Worm (Caenorhabditis elegans) whole organism, early embryonic: Measurements from ENCODE around the gene msp-142.
"Not testable (repeated sequence)": the region's sequence is repeated elsewhere in the genome, so short reads cannot be mapped to it uniquely, and the experiment has no call there.

Experiments
- B0310.2 ChIP-seq: sonication (generic microtip); optimal IDR thresholded peaks from 2 replicates; lab custom pipeline; 2016; ENCODE audit warnings: mild to moderate bottlenecking, missing genetic modification characterization, missing compliant biosample characterization
- F13C5.2 ChIP-seq: sonication (generic microtip); optimal IDR thresholded peaks from 2 replicates; lab custom pipeline; 2017; ENCODE audit warnings: mild to moderate bottlenecking, missing genetic modification characterization, inconsistent platforms, missing compliant biosample characterization
- aly-1 ChIP-seq: sonication (generic microtip); optimal IDR thresholded peaks from 2 replicates; lab custom pipeline; 2016; ENCODE audit warnings: missing genetic modification characterization, missing compliant biosample characterization
- ama-1 ChIP-seq: fragments of 150-350 bp; optimal IDR thresholded peaks from 2 replicates; lab custom pipeline; 2014
- ceh-13 ChIP-seq: fragments of 200-800 bp; sonication (Bioruptor generic); optimal IDR thresholded peaks from 2 replicates; lab custom pipeline; 2018; ENCODE audit warnings: mild to moderate bottlenecking, missing genetic modification characterization, missing compliant biosample characterization
- ceh-36 ChIP-seq: sonication (generic microtip); optimal IDR thresholded peaks from 2 replicates; lab custom pipeline; 2016; ENCODE audit warnings: missing genetic modification characterization, inconsistent platforms, missing compliant biosample characterization
- ets-7 ChIP-seq: sonication (generic microtip); optimal IDR thresholded peaks from 2 replicates; lab custom pipeline; 2016; ENCODE audit warnings: missing genotype, missing genetic modification characterization, missing compliant biosample characterization
- flt-1 ChIP-seq: fragments of 200-800 bp; sonication (Bioruptor generic); IDR thresholded peaks from 2 replicates; pipeline ENCODE4 v1.3.6; 2022; ENCODE audit warnings: missing genetic modification characterization, missing compliant biosample characterization
- hmbx-1 ChIP-seq: sonication (generic microtip); optimal IDR thresholded peaks from 2 replicates; lab custom pipeline; 2016; ENCODE audit warnings: mild to moderate bottlenecking, missing genetic modification characterization, missing compliant biosample characterization
- hmg-4 ChIP-seq: fragments of 200-800 bp; sonication (Bioruptor generic); optimal IDR thresholded peaks from 2 replicates; lab custom pipeline; 2018; ENCODE audit warnings: mild to moderate bottlenecking, missing genetic modification characterization, missing compliant biosample characterization
- hnd-1 ChIP-seq: sonication (generic microtip); optimal IDR thresholded peaks from 2 replicates; lab custom pipeline; 2016; ENCODE audit warnings: missing genetic modification characterization, missing compliant biosample characterization
- pes-1 ChIP-seq: fragments of 200-800 bp; sonication (Bioruptor generic); IDR thresholded peaks from 2 replicates; pipeline ENCODE4 v1.3.6; 2022; ENCODE audit warnings: missing genetic modification reagents, missing genetic modification characterization, missing compliant biosample characterization
- scrt-1 ChIP-seq: fragments of 200-800 bp; sonication (Bioruptor generic); IDR thresholded peaks from 2 replicates; pipeline ENCODE4 v1.3.6; 2022; ENCODE audit warnings: missing genetic modification characterization, missing compliant biosample characterization
- sea-1 ChIP-seq: fragments of 200-800 bp; sonication (Bioruptor generic); conservative IDR thresholded peaks from 2 replicates; pipeline ENCODE4 v1.3.6; 2022; ENCODE audit warnings: missing genetic modification characterization, missing compliant biosample characterization
- tbx-11 ChIP-seq: fragments of 200-800 bp; sonication (Bioruptor generic); IDR thresholded peaks from 2 replicates; pipeline ENCODE4 v1.3.6; 2022; ENCODE audit warnings: missing genetic modification characterization, missing compliant biosample characterization
- tbx-37 ChIP-seq: fragments of 200-800 bp; sonication (Bioruptor generic); conservative IDR thresholded peaks from 2 replicates; pipeline ENCODE4 v1.3.6; 2022; ENCODE audit warnings: missing genetic modification reagents, missing genetic modification characterization, missing compliant biosample characterization
- tra-4 ChIP-seq: sonication (generic microtip); optimal IDR thresholded peaks from 2 replicates; lab custom pipeline; 2017; ENCODE audit warnings: missing genetic modification characterization, missing compliant biosample characterization

Gene msp-142

DNA sequence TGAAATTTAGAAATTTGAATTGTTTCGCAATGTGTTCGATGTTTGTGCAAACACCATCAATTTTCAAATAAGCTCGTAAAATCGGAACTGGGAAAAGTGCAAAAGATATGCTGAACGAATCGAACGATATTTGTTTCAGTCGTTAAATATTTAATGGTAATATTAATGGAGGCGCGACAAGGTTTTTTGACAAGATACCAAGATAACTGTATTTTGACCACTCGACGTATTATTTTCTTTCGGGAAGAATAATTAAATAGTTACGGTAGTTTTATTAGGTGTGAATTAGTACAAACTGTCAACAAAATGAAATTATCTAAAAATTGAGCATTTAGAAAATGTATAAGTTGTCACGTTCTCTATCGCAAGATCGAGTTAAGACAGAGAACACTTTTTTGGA, 6.6 kb downstream of the msp-142 start:
- TF ChIP-seq hmbx-1 (no peak), flt-1 (GFP tag; lab: Robert Waterston, UW) (no peak), ama-1 (lab: Kevin White, UChicago) (no peak), F13C5.2 (no peak), sea-1 (GFP tag; lab: Robert Waterston, UW) (no peak), B0310.2 (tag; lab: Kevin White, UChicago) (no peak), tbx-37 (GFP tag; lab: Robert Waterston, UW) (no peak), ceh-13 (no peak), scrt-1 (GFP tag; lab: Robert Waterston, UW) (no peak)

DNA sequence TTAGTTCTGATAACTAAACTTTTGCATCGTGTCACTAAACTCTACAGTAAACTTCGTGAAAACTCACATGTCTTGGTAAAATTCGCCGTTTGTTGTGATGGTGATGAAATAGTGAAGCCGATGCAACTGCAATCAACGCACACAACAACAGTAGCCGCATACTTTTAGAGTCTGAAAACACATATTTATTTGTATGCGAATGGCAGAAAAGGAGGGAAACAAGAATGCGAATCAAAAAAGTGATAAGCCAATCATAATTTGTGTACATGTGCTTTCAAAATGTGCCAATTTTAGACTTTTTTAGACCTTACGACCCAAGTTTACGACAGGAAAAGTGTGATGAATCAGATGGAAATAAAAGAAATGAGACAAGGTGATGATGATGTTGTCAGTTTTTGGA, 7.6 kb downstream of the msp-142 start, which contains the start of gene K05F1.10:
K05F1.10 (minus strand) TSS at position 171 of the 400 bp plus-strand sequence.
- no peak for TF ChIP-seq scrt-1 (GFP tag; lab: Robert Waterston, UW)

DNA sequence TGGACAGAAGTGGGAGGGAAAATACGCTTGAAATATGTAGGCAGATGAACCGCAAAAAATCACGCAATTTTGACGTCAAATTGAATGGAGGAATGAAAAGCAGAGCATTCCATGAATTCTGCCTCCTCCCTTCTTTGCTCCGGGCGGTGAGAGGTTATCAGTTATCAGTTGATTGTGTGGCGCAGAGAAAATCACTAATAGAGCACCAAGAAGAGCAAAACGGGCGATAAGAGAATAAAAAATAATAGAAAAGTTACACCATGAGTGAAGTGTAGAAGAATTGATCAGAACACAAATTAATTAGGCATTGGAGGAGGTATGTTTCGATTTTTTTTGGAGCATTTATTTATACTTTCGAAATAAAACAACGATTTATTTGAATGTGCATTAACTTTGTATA, 8.8 kb downstream of the msp-142 start:
- TF ChIP-seq hmbx-1, result no peak
- no peak for TF ChIP-seq ama-1 (lab: Kevin White, UChicago)
- TF ChIP-seq sea-1 (GFP tag; lab: Robert Waterston, UW), result no peak
- TF ChIP-seq aly-1 (tag; lab: Kevin White, UChicago), result no peak
- no peak for TF ChIP-seq ceh-13
- no peak for TF ChIP-seq tra-4 (tag; lab: Kevin White, UChicago)
- TF ChIP-seq flt-1 (GFP tag; lab: Robert Waterston, UW), result no peak
- no peak for TF ChIP-seq scrt-1 (GFP tag; lab: Robert Waterston, UW)
- no peak for TF ChIP-seq ets-7 (tag; lab: Kevin White, UChicago)
- TF ChIP-seq B0310.2 (tag; lab: Kevin White, UChicago), result no peak

DNA sequence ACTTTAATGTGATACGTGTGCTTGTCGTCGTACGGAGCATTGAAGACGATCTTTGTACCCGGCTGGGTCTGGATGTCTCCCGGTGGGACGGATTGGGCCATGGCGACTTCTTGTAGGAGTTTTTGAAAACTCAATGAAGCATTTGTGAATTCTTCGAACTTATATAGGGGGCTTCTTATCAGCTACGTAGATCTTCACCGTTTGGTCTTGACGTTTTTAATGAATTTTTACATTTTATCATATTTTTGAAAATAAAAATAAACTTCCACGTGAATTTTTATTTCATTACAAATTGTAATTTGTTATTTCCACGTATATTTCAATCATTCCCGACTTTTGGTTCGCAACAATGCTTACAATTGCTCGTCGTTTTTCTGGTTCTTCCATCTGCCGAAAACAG, 12.5 kb downstream of the msp-142 start, which contains the start of the genes msp-64 and ZK1248.5:
msp-64 (minus strand) TSS at position 101 of the 400 bp plus-strand sequence.
ZK1248.5 (plus strand) TSS at position 285 of the 400 bp plus-strand sequence.
- TF ChIP-seq aly-1 (tag; lab: Kevin White, UChicago), result no peak
- no peak for TF ChIP-seq sea-1 (GFP tag; lab: Robert Waterston, UW)
- no peak for TF ChIP-seq pes-1 (GFP tag; lab: Robert Waterston, UW)
- no peak for TF ChIP-seq F13C5.2
- no peak for TF ChIP-seq hmbx-1
- no peak for TF ChIP-seq hnd-1 (tag; lab: Kevin White, UChicago)
- TF ChIP-seq ets-7 (tag; lab: Kevin White, UChicago), result no peak
- no peak for TF ChIP-seq ceh-13
- TF ChIP-seq ceh-36 (tag; lab: Kevin White, UChicago), result no peak
- TF ChIP-seq tbx-37 (GFP tag; lab: Robert Waterston, UW), result no peak
- no peak for TF ChIP-seq tra-4 (tag; lab: Kevin White, UChicago)

DNA sequence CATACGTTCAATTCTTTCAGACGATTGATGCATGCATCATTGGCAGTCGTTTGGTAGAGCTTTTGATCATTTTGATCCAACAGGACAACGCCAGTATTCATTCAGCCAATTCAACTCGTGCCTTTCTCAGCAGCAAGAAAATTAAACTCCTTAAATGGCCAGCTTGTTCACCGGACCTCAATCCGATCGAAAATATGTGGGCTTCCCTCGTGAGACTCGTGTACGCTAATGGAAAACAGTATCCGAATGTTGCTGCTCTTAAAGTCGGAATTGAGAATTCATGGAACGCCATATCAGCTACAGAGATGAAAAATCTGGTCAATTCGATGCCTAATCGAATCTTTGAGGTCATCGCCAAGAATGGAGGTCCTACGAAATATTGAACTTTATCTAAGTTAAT, 17.7 kb downstream of the msp-142 start, which contains the start of gene wago-5:
wago-5 (minus strand) TSS at position 101 of the 400 bp plus-strand sequence.
- TF ChIP-seq B0310.2 (tag; lab: Kevin White, UChicago); flt-1 (GFP tag; lab: Robert Waterston, UW); pes-1 (GFP tag; lab: Robert Waterston, UW): not testable (repeated sequence)

DNA sequence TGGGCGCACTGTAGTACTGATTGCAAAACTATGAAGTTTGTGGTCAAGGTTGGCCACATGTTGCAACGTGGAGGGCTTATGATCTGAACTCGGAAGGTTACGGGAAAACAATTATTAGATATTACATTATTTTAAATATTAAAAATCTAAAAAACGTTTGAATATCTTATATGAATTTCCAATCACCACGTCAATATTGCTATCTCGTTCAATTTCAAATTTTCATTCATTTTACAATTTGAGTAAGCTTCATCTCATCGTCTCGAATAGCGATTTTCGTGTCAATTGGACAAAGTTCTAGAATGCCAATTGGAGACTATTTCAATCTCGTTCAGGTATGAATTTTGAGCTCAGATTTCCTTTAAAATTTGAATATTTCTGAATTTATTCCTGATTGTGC, 18.6 kb downstream of the msp-142 start, which contains the start of gene ZK1248.20:
ZK1248.20 (plus strand) TSS at position 301 of the 400 bp plus-strand sequence.
- no peak for TF ChIP-seq sea-1 (GFP tag; lab: Robert Waterston, UW)
- no peak for TF ChIP-seq flt-1 (GFP tag; lab: Robert Waterston, UW)
- no peak for TF ChIP-seq ets-7 (tag; lab: Kevin White, UChicago)
- no peak for TF ChIP-seq ama-1 (lab: Kevin White, UChicago)
- TF ChIP-seq hmg-4, result no peak
- no peak for TF ChIP-seq tbx-11 (GFP tag; lab: Robert Waterston, UW)
- TF ChIP-seq scrt-1 (GFP tag; lab: Robert Waterston, UW), result no peak
- TF ChIP-seq ceh-36 (tag; lab: Kevin White, UChicago), result no peak
- no peak for TF ChIP-seq hnd-1 (tag; lab: Kevin White, UChicago)
- no peak for TF ChIP-seq pes-1 (GFP tag; lab: Robert Waterston, UW)
- no peak for TF ChIP-seq hmbx-1
- no peak for TF ChIP-seq B0310.2 (tag; lab: Kevin White, UChicago)
- TF ChIP-seq tbx-37 (GFP tag; lab: Robert Waterston, UW), result no peak
- TF ChIP-seq tra-4 (tag; lab: Kevin White, UChicago), result no peak
- no peak for TF ChIP-seq F13C5.2
- TF ChIP-seq ceh-13, result no peak
- TF ChIP-seq aly-1 (tag; lab: Kevin White, UChicago), result no peak

DNA sequence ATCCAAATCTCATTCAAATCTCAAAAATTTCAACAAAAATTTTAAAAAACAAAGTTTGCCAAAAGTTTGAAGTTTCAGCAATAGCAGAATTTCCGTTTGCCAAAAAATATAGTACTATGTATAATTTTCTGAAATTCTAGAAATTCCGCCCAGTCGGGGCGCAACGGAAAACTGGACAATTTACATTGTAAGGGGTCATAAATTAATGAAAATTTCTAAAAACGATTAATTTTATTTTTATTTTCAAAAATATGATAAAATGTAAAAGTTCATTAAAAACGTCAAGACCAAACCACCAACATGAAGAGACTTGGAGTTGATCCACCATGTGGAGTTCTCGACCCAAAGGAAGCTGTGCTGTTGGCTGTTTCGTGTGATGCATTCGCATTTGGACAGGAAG, 20.6 kb downstream of the msp-142 start, which contains the start of gene ZK1248.4:
ZK1248.4 (plus strand) TSS at position 301 of the 400 bp plus-strand sequence.
- TF ChIP-seq ama-1 (lab: Kevin White, UChicago) (no peak), aly-1 (tag; lab: Kevin White, UChicago) (no peak), F13C5.2 (no peak), hnd-1 (tag; lab: Kevin White, UChicago) (no peak)

DNA sequence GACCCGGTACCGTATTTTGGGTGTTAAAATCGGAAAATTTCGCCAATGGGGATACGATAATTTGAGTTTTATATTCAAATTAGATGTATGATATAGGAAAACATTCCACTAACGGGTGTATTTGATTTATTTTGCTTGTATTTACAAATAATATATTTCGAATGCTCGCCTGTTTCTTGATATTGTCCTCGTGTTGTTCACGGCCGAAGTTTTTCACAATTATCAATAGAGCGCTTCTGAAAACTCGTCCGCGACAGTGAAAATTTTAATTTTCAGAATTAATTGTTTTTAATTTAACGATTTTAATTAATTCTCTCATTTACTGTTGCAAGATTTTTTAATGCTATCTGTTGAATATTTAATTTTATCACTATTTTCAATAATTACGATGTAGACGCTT, 21.9 kb downstream of the msp-142 start:
- no peak for TF ChIP-seq ama-1 (lab: Kevin White, UChicago)
- TF ChIP-seq sea-1 (GFP tag; lab: Robert Waterston, UW), result no peak
- TF ChIP-seq scrt-1 (GFP tag; lab: Robert Waterston, UW), result no peak
- no peak for TF ChIP-seq ets-7 (tag; lab: Kevin White, UChicago)
- no peak for TF ChIP-seq tra-4 (tag; lab: Kevin White, UChicago)
- TF ChIP-seq hnd-1 (tag; lab: Kevin White, UChicago), result no peak
- TF ChIP-seq hmbx-1, result no peak
